Worm (Caenorhabditis elegans) whole organism, L1 larva: ENCODE measurements around the gene F16B12.4.
"Not testable (repeated sequence)": the region's sequence is repeated elsewhere in the genome, so short reads cannot be mapped to it uniquely, and the experiment has no call there.

ENCODE experiments used
- C16A3.4 ChIP-seq: fragments of 150-350 bp; optimal IDR thresholded peaks from 2 replicates; lab custom pipeline; 2014; ENCODE audit warnings: missing biosample characterization, missing genetic modification characterization
- F16B12.6 ChIP-seq: fragments of 150-350 bp; optimal IDR thresholded peaks from 2 replicates; lab custom pipeline; 2014; ENCODE audit warnings: missing biosample characterization, missing genetic modification characterization
- alr-1 ChIP-seq: fragments of 200-800 bp; sonication (Bioruptor generic); optimal IDR thresholded peaks from 2 replicates; lab custom pipeline; 2018; ENCODE audit warnings: borderline replicate concordance, mild to moderate bottlenecking, missing genetic modification characterization, missing compliant biosample characterization
- ceh-82 ChIP-seq, 3 experiments: fragments of 150-350 bp in 1 of 3; sonication (generic microtip) in 2 of 3; optimal IDR thresholded peaks; 2 replicates each; lab custom pipeline; 2014 to 2017; ENCODE audit warnings: missing biosample characterization in 3 of 3, missing genetic modification characterization in 3 of 3
- ceh-88 ChIP-seq: fragments of 200-800 bp; sonication (Bioruptor generic); IDR thresholded peaks from 2 replicates; pipeline ENCODE4 v1.3.6; 2022; ENCODE audit warnings: missing genetic modification characterization, missing compliant biosample characterization
- dpl-1 ChIP-seq, 3 experiments: fragments of 150-350 bp in 2 of 3; sonication (generic microtip) in 1 of 3; optimal IDR thresholded peaks; 2 replicates each; lab custom pipeline; 2014 to 2017; ENCODE audit warnings: missing biosample characterization in 3 of 3, missing genetic modification characterization in 3 of 3, missing genetic modification reagents in 3 of 3
- efl-1 ChIP-seq, 4 experiments: fragments of 150-350 bp; optimal IDR thresholded peaks in 3 of 4; peaks in 1 of 4; 1 replicate in 1 of 4; 2 replicates in 3 of 4; lab custom pipeline; 2014; ENCODE audit warnings: missing biosample characterization in 2 of 4, missing genetic modification characterization in 2 of 4, missing genetic modification reagents in 2 of 4
- efl-3 ChIP-seq: fragments of 200-800 bp; sonication (Bioruptor generic); optimal IDR thresholded peaks from 2 replicates; lab custom pipeline; 2018; ENCODE audit warnings: mild to moderate bottlenecking, missing genetic modification characterization, missing compliant biosample characterization
- elt-2 ChIP-seq: sonication (generic microtip); optimal IDR thresholded peaks from 2 replicates; lab custom pipeline; 2016; ENCODE audit warnings: missing genetic modification characterization, mild to moderate bottlenecking, inconsistent platforms, missing compliant biosample characterization, missing genetic modification reagents
- fkh-10 ChIP-seq: sonication (generic microtip); optimal IDR thresholded peaks from 2 replicates; lab custom pipeline; 2017; ENCODE audit warnings: missing biosample characterization, missing genetic modification reagents, missing genetic modification characterization
- fkh-4 ChIP-seq: sonication (generic microtip); optimal IDR thresholded peaks from 2 replicates; lab custom pipeline; 2016; ENCODE audit warnings: missing compliant biosample characterization, missing genetic modification characterization, borderline replicate concordance
- grh-1 ChIP-seq: fragments of 200-800 bp; sonication (Bioruptor generic); IDR thresholded peaks from 2 replicates; pipeline ENCODE4 v1.3.6; 2022; ENCODE audit warnings: missing genetic modification reagents, missing genetic modification characterization, missing compliant biosample characterization
- hlh-17 ChIP-seq: fragments of 200-800 bp; sonication (Bioruptor generic); optimal IDR thresholded peaks from 2 replicates; lab custom pipeline; 2018; ENCODE audit warnings: missing genetic modification characterization, mild to moderate bottlenecking, missing compliant biosample characterization, moderate library complexity, borderline replicate concordance
- hlh-4 ChIP-seq: sonication (generic microtip); optimal IDR thresholded peaks from 2 replicates; lab custom pipeline; 2016; ENCODE audit warnings: mild to moderate bottlenecking, missing genetic modification characterization, missing compliant biosample characterization
- irx-1 ChIP-seq: sonication (generic microtip); optimal IDR thresholded peaks from 2 replicates; lab custom pipeline; 2016; ENCODE audit warnings: missing genetic modification characterization, missing compliant biosample characterization
- lin-13 ChIP-seq: fragments of 150-350 bp; optimal IDR thresholded peaks from 2 replicates; lab custom pipeline; 2014; ENCODE audit warnings: missing biosample characterization, missing genetic modification reagents, missing genetic modification characterization
- lin-35 ChIP-seq, 2 experiments: fragments of 150-350 bp; optimal IDR thresholded peaks; 2 replicates each; lab custom pipeline; 2014; ENCODE audit warnings: missing biosample characterization in 2 of 2, missing genetic modification characterization in 2 of 2, missing genetic modification reagents in 2 of 2
- lin-39 ChIP-seq: fragments of 150-350 bp; optimal IDR thresholded peaks from 2 replicates; lab custom pipeline; 2014; ENCODE audit warnings: missing biosample characterization, missing genetic modification reagents, missing genetic modification characterization
- mdl-1 ChIP-seq, 2 experiments: fragments of 150-350 bp; optimal IDR thresholded peaks; 2 replicates each; lab custom pipeline; 2014 to 2017; ENCODE audit warnings: missing biosample characterization in 2 of 2, missing genetic modification characterization in 2 of 2, inconsistent platforms in 1 of 2
- nhr-19 ChIP-seq: fragments of 200-800 bp; sonication (Bioruptor generic); conservative IDR thresholded peaks from 2 replicates; pipeline ENCODE4 v1.3.6; 2022; ENCODE audit warnings: missing genetic modification characterization, missing compliant biosample characterization
- nhr-20 ChIP-seq: sonication (generic microtip); optimal IDR thresholded peaks from 2 replicates; lab custom pipeline; 2016; ENCODE audit warnings: mild to moderate bottlenecking, missing genetic modification characterization, missing compliant biosample characterization
- nhr-28 ChIP-seq: fragments of 150-350 bp; optimal IDR thresholded peaks from 2 replicates; lab custom pipeline; 2014; ENCODE audit warnings: missing biosample characterization, missing genetic modification characterization
- nhr-71 ChIP-seq: sonication (generic microtip); optimal IDR thresholded peaks from 2 replicates; lab custom pipeline; 2016; ENCODE audit warnings: mild to moderate bottlenecking, missing genetic modification characterization, moderate library complexity, missing compliant biosample characterization
- nhr-76 ChIP-seq: sonication (generic microtip); optimal IDR thresholded peaks from 2 replicates; lab custom pipeline; 2017; ENCODE audit warnings: missing biosample characterization, missing genetic modification characterization
- nhr-77 ChIP-seq: fragments of 150-350 bp; optimal IDR thresholded peaks from 2 replicates; lab custom pipeline; 2014; ENCODE audit warnings: missing biosample characterization, missing genetic modification characterization
- nhr-84 ChIP-seq: sonication (generic microtip); optimal IDR thresholded peaks from 2 replicates; lab custom pipeline; 2017; ENCODE audit warnings: missing biosample characterization, missing genetic modification characterization
- nhr-90 ChIP-seq: sonication (generic microtip); optimal IDR thresholded peaks from 2 replicates; lab custom pipeline; 2016; ENCODE audit warnings: mild to moderate bottlenecking, missing genetic modification characterization, missing compliant biosample characterization; ENCODE audit not compliant: poor library complexity
- pag-3 ChIP-seq: sonication (generic microtip); optimal IDR thresholded peaks from 2 replicates; lab custom pipeline; 2017; ENCODE audit warnings: missing genetic modification characterization, mild to moderate bottlenecking, missing compliant biosample characterization, antibody characterized with exemption, borderline replicate concordance; ENCODE audit not compliant: insufficient read depth
- rnt-1 ChIP-seq: sonication (generic microtip); optimal IDR thresholded peaks from 2 replicates; lab custom pipeline; 2016; ENCODE audit warnings: mild to moderate bottlenecking, missing genetic modification characterization, moderate library complexity, missing compliant biosample characterization
- snu-23 ChIP-seq: sonication (generic microtip); optimal IDR thresholded peaks from 2 replicates; lab custom pipeline; 2016; ENCODE audit warnings: missing genetic modification characterization, missing compliant biosample characterization
- sptf-1 ChIP-seq: fragments of 150-350 bp; optimal IDR thresholded peaks from 2 replicates; lab custom pipeline; 2014; ENCODE audit warnings: missing biosample characterization, missing genetic modification characterization
- swsn-7 ChIP-seq: sonication (generic microtip); optimal IDR thresholded peaks from 2 replicates; lab custom pipeline; 2016; ENCODE audit warnings: missing genetic modification characterization, missing compliant biosample characterization
- unc-130 ChIP-seq: fragments of 150-350 bp; optimal IDR thresholded peaks from 2 replicates; lab custom pipeline; 2017; ENCODE audit warnings: missing biosample characterization, missing genetic modification characterization, inconsistent platforms
- zag-1 ChIP-seq: fragments of 150-350 bp; optimal IDR thresholded peaks from 2 replicates; lab custom pipeline; 2014; ENCODE audit warnings: missing biosample characterization, missing genetic modification characterization
- ztf-4 ChIP-seq: fragments of 150-350 bp; optimal IDR thresholded peaks from 2 replicates; lab custom pipeline; 2014; ENCODE audit warnings: missing biosample characterization, missing genetic modification characterization

The F16B12.4 gene

ce11 chrX:14141896-14142392 is 43.5 kb upstream of the F16B12.4 start, which contains the start of gene ceh-89:
ceh-89 (plus strand) TSS chrX:14141946.
- TF ChIP-seq mdl-1 (tag; optimal IDR thresholded peaks at IDR 0.05; lab: Kevin White, UChicago) (no peak), elt-2 (no peak), nhr-84 (tag; lab: Kevin White, UChicago) (no peak), alr-1 (no peak), zag-1 (tag; lab: Kevin White, UChicago) (no peak), lin-39 (tag; lab: Kevin White, UChicago) (no peak), grh-1 (no peak), pag-3 (no peak), ceh-88 (GFP tag; lab: Robert Waterston, UW) (no peak), swsn-7 (tag; lab: Kevin White, UChicago) (no peak), nhr-90 (tag; lab: Kevin White, UChicago) (no peak), irx-1 (tag; lab: Kevin White, UChicago) (no peak), C16A3.4 (no peak), hlh-17 (GFP tag; lab: Kevin White, UChicago) (no peak), nhr-71 (no peak), rnt-1 (tag; lab: Kevin White, UChicago) (no peak)

ce11 chrX:14141344-14141841 is 42.9 kb upstream of the F16B12.4 start:
- TF ChIP-seq swsn-7 (tag; lab: Kevin White, UChicago) (no peak), unc-130 (tag; lab: Kevin White, UChicago) (no peak), lin-35 (GFP tag; optimal IDR thresholded peaks at IDR 0.05; lab: Kevin White, UChicago) (peak in 1 of 2 experiments; percentile 16), dpl-1 (GFP tag; optimal IDR thresholded peaks at IDR 0.05; lab: Kevin White, UChicago) (peak in 1 of 3 experiments; percentile 41), efl-1 (optimal IDR thresholded peaks at IDR 0.05; lab: Kevin White, UChicago) (no peak), efl-1 (GFP tag; optimal IDR thresholded peaks at IDR 0.05 in 1 of 2; lab: Kevin White, UChicago) (peak; percentile 13 to 92), fkh-10 (GFP tag; lab: Kevin White, UChicago) (no peak)
- TF ChIP-seq, all 84 proteins: peak for 3

- no peak for TF ChIP-seq lin-13 (GFP tag; lab: Kevin White, UChicago)
- TF ChIP-seq elt-2 = no peak
- TF ChIP-seq fkh-4 = no peak
Measured at ce11 chrX:14140040-14140439, 41.6 kb upstream of the F16B12.4 start, which contains the start of gene nkat-1. nkat-1 (minus strand) TSS chrX:14140140.

- TF ChIP-seq nhr-71 (peak; percentile 23), efl-1 (GFP tag; optimal IDR thresholded peaks at IDR 0.05 in 1 of 2; lab: Kevin White, UChicago) (peak in 1 of 2 experiments; percentile 56), rnt-1 (tag; lab: Kevin White, UChicago) (peak; percentile 16), snu-23 (GFP tag; lab: Kevin White, UChicago) (peak; percentile 45), nhr-20 (peak; percentile 15), nhr-19 (GFP tag; lab: Robert Waterston, UW) (0 out of 2 replicates have a peak, but pooled peaks have one; percentile 20), nhr-90 (tag; lab: Kevin White, UChicago) (peak; percentile 49)
- TF ChIP-seq efl-1 (optimal IDR thresholded peaks at IDR 0.05; lab: Kevin White, UChicago) = not testable (repeated sequence)
Measured at ce11 chrX:14136795-14137194, 38.3 kb upstream of the F16B12.4 start.

ce11 chrX:14134883-14135282 is 36.4 kb upstream of the F16B12.4 start:
- TF ChIP-seq nhr-19 (GFP tag; lab: Robert Waterston, UW) = no peak
- TF ChIP-seq sptf-1 (tag; lab: Kevin White, UChicago) = no peak
- no peak for TF ChIP-seq hlh-4 (tag; lab: Kevin White, UChicago)
- no peak for TF ChIP-seq ztf-4
- TF ChIP-seq fkh-10 (GFP tag; lab: Kevin White, UChicago) = no peak
- peak; percentile 3 for TF ChIP-seq elt-2
- no peak for TF ChIP-seq efl-3 (GFP tag; lab: Kevin White, UChicago)
- no peak for TF ChIP-seq grh-1
- no peak for TF ChIP-seq F16B12.6 (tag; lab: Kevin White, UChicago)
- no peak for TF ChIP-seq nhr-77 (tag; lab: Kevin White, UChicago)
- TF ChIP-seq nhr-76 (tag; lab: Kevin White, UChicago) = no peak
- no peak for TF ChIP-seq nhr-20
- TF ChIP-seq ceh-82 (tag; optimal IDR thresholded peaks at IDR 0.05; lab: Kevin White, UChicago) = no peak
- no peak for TF ChIP-seq nhr-28 (tag; lab: Kevin White, UChicago)
- TF ChIP-seq lin-35 (GFP tag; optimal IDR thresholded peaks at IDR 0.05; lab: Kevin White, UChicago) = peak in 1 of 2 experiments; percentile 14
- no peak for TF ChIP-seq mdl-1 (tag; optimal IDR thresholded peaks at IDR 0.05; lab: Kevin White, UChicago)
- TF ChIP-seq lin-39 (tag; lab: Kevin White, UChicago) = no peak
- TF ChIP-seq snu-23 (GFP tag; lab: Kevin White, UChicago) = peak; percentile 17
